Worm (Caenorhabditis elegans) whole organism, L3 larva: ENCODE data around the gene K12B6.4.

Source experiments
- ZK546.5 ChIP-seq: sonication (generic microtip); optimal IDR thresholded peaks from 2 replicates; lab custom pipeline; 2017; ENCODE audit warnings: missing biosample characterization, missing genetic modification characterization
- ceh-16 ChIP-seq: sonication (generic microtip); optimal IDR thresholded peaks from 2 replicates; lab custom pipeline; 2017; ENCODE audit warnings: missing biosample characterization, missing genetic modification characterization
- fkh-10 ChIP-seq: sonication (generic microtip); optimal IDR thresholded peaks from 2 replicates; lab custom pipeline; 2017; ENCODE audit warnings: missing biosample characterization, missing genetic modification reagents, missing genetic modification characterization
- fos-1 ChIP-seq: fragments of 150-350 bp; optimal IDR thresholded peaks from 2 replicates; lab custom pipeline; 2014; ENCODE audit warnings: missing biosample characterization, missing genetic modification characterization
- nhr-11 ChIP-seq: fragments of 150-350 bp; optimal IDR thresholded peaks from 2 replicates; lab custom pipeline; 2014; ENCODE audit warnings: missing biosample characterization, missing genetic modification characterization
- nhr-67 ChIP-seq: fragments of 150-350 bp; optimal IDR thresholded peaks from 2 replicates; lab custom pipeline; 2014; ENCODE audit warnings: missing biosample characterization, missing genetic modification characterization
- nhr-77 ChIP-seq: fragments of 150-350 bp; optimal IDR thresholded peaks from 2 replicates; lab custom pipeline; 2014; ENCODE audit warnings: missing biosample characterization, missing genetic modification characterization
- pha-4 ChIP-seq: fragments of 150-350 bp; optimal IDR thresholded peaks from 2 replicates; lab custom pipeline; 2014; ENCODE audit warnings: missing biosample characterization, missing genetic modification reagents, missing genetic modification characterization
- snpc-4 ChIP-seq: fragments of 150-350 bp; optimal IDR thresholded peaks from 2 replicates; lab custom pipeline; 2014; ENCODE audit warnings: missing biosample characterization, missing genetic modification characterization
- tbx-2 ChIP-seq: sonication (generic microtip); optimal IDR thresholded peaks from 2 replicates; lab custom pipeline; 2016; ENCODE audit warnings: mild to moderate bottlenecking, missing genetic modification characterization, missing compliant biosample characterization

- TF ChIP-seq ceh-16 (tag; lab: Kevin White, UChicago) (no peak), nhr-77 (tag; lab: Kevin White, UChicago) (no peak), nhr-67 (tag; lab: Kevin White, UChicago) (no peak), snpc-4 (no peak), fkh-10 (GFP tag; lab: Kevin White, UChicago) (no peak), tbx-2 (no peak), pha-4 (tag; lab: Kevin White, UChicago) (no peak), ZK546.5 (tag; lab: Kevin White, UChicago) (no peak), nhr-11 (tag; lab: Kevin White, UChicago) (no peak), fos-1 (tag; lab: Kevin White, UChicago) (no peak)
Observed at ce11 chrV:6259139-6259538, 21.9 kb downstream of the K12B6.4 start, which contains the start of gene K08B12.1.
